Worm (Caenorhabditis elegans) whole organism, L3 larva: ENCODE data around the gene K04G11.3.

Experiments
- R02D3.7 ChIP-seq: fragments of 150-350 bp; optimal IDR thresholded peaks from 2 replicates; lab custom pipeline; 2014; ENCODE audit warnings: missing biosample characterization, missing genetic modification characterization
- ZK546.5 ChIP-seq: sonication (generic microtip); optimal IDR thresholded peaks from 2 replicates; lab custom pipeline; 2017; ENCODE audit warnings: missing biosample characterization, missing genetic modification characterization
- aly-2 ChIP-seq: fragments of 150-350 bp; optimal IDR thresholded peaks from 2 replicates; lab custom pipeline; 2014; ENCODE audit warnings: missing biosample characterization, missing genetic modification characterization
- ama-1 ChIP-seq: fragments of 150-350 bp; optimal IDR thresholded peaks from 2 replicates; lab custom pipeline; 2018
- ceh-16 ChIP-seq: sonication (generic microtip); optimal IDR thresholded peaks from 2 replicates; lab custom pipeline; 2017; ENCODE audit warnings: missing biosample characterization, missing genetic modification characterization
- ceh-28 ChIP-seq: fragments of 150-350 bp; optimal IDR thresholded peaks from 2 replicates; lab custom pipeline; 2014; ENCODE audit warnings: missing biosample characterization, missing genetic modification reagents, missing genetic modification characterization
- ceh-82 ChIP-seq: fragments of 150-350 bp; optimal IDR thresholded peaks from 2 replicates; lab custom pipeline; 2014; ENCODE audit warnings: missing biosample characterization, missing genetic modification characterization
- ceh-9 ChIP-seq: sonication (generic microtip); optimal IDR thresholded peaks from 2 replicates; lab custom pipeline; 2018; ENCODE audit warnings: missing biosample characterization, missing genetic modification characterization
- daf-12 ChIP-seq: fragments of 150-350 bp; optimal IDR thresholded peaks from 2 replicates; lab custom pipeline; 2014; ENCODE audit warnings: missing biosample characterization, missing genetic modification reagents, missing genetic modification characterization
- egl-27 ChIP-seq: sonication (generic microtip); optimal IDR thresholded peaks from 4 replicates; lab custom pipeline; 2017; ENCODE audit warnings: missing biosample characterization, missing genetic modification reagents, missing genetic modification characterization
- egl-5 ChIP-seq: fragments of 150-350 bp; optimal IDR thresholded peaks from 2 replicates; lab custom pipeline; 2017; ENCODE audit warnings: missing biosample characterization, missing genetic modification reagents, missing genetic modification characterization, inconsistent platforms
- elt-1 ChIP-seq: fragments of 150-350 bp; optimal IDR thresholded peaks from 2 replicates; lab custom pipeline; 2014; ENCODE audit warnings: missing biosample characterization, missing genetic modification characterization
- elt-2 ChIP-seq: sonication (generic microtip); optimal IDR thresholded peaks from 2 replicates; lab custom pipeline; 2016; ENCODE audit warnings: missing genetic modification reagents, mild to moderate bottlenecking, missing genetic modification characterization, missing compliant biosample characterization
- eor-1 ChIP-seq, 2 experiments: fragments of 150-350 bp; optimal IDR thresholded peaks; 2 replicates each; lab custom pipeline; 2014 to 2018; ENCODE audit warnings: missing biosample characterization in 2 of 2, missing genetic modification characterization in 2 of 2
- fkh-10 ChIP-seq: sonication (generic microtip); optimal IDR thresholded peaks from 2 replicates; lab custom pipeline; 2017; ENCODE audit warnings: missing biosample characterization, missing genetic modification reagents, missing genetic modification characterization
- fkh-2 ChIP-seq: fragments of 150-350 bp; optimal IDR thresholded peaks from 2 replicates; lab custom pipeline; 2014; ENCODE audit warnings: missing biosample characterization, missing genetic modification reagents, missing genetic modification characterization
- fos-1 ChIP-seq: fragments of 150-350 bp; optimal IDR thresholded peaks from 2 replicates; lab custom pipeline; 2014; ENCODE audit warnings: missing biosample characterization, missing genetic modification characterization
- hmg-11 ChIP-seq: sonication (generic microtip); optimal IDR thresholded peaks from 2 replicates; lab custom pipeline; 2016; ENCODE audit warnings: missing genetic modification characterization, missing compliant biosample characterization
- jun-1 ChIP-seq: fragments of 150-350 bp; optimal IDR thresholded peaks from 2 replicates; lab custom pipeline; 2014; ENCODE audit warnings: missing biosample characterization, missing genetic modification reagents, missing genetic modification characterization
- lin-15B ChIP-seq: fragments of 150-350 bp; optimal IDR thresholded peaks from 2 replicates; lab custom pipeline; 2014; ENCODE audit warnings: missing biosample characterization, missing genetic modification characterization
- lin-39 ChIP-seq: fragments of 150-350 bp; optimal IDR thresholded peaks from 2 replicates; lab custom pipeline; 2018; ENCODE audit warnings: missing biosample characterization, missing genetic modification reagents, missing genetic modification characterization
- lsy-12 ChIP-seq: sonication (generic microtip); optimal IDR thresholded peaks from 2 replicates; lab custom pipeline; 2016; ENCODE audit warnings: mild to moderate bottlenecking, missing genetic modification characterization, missing compliant biosample characterization
- mdl-1 ChIP-seq: fragments of 150-350 bp; optimal IDR thresholded peaks from 2 replicates; lab custom pipeline; 2014; ENCODE audit warnings: missing biosample characterization, missing genetic modification characterization
- mml-1 ChIP-seq: fragments of 150-350 bp; sonication (generic microtip); optimal IDR thresholded peaks from 3 replicates; lab custom pipeline; 2014; ENCODE audit warnings: missing biosample characterization, missing genetic modification characterization
- nfya-1 ChIP-seq: sonication (generic microtip); optimal IDR thresholded peaks from 2 replicates; lab custom pipeline; 2017; ENCODE audit warnings: missing genetic modification characterization, mild to moderate bottlenecking, missing compliant biosample characterization, antibody characterized with exemption, moderate library complexity; ENCODE audit not compliant: insufficient read depth
- nhr-11 ChIP-seq: fragments of 150-350 bp; optimal IDR thresholded peaks from 2 replicates; lab custom pipeline; 2014; ENCODE audit warnings: missing biosample characterization, missing genetic modification characterization
- nhr-12 ChIP-seq: fragments of 150-350 bp; optimal IDR thresholded peaks from 2 replicates; lab custom pipeline; 2014; ENCODE audit warnings: missing biosample characterization, missing genetic modification characterization
- nhr-23 ChIP-seq: fragments of 150-350 bp; optimal IDR thresholded peaks from 2 replicates; lab custom pipeline; 2014; ENCODE audit warnings: missing biosample characterization, missing genetic modification reagents, missing genetic modification characterization
- nhr-25 ChIP-seq: sonication (generic microtip); optimal IDR thresholded peaks from 2 replicates; lab custom pipeline; 2017; ENCODE audit warnings: missing biosample characterization, missing genetic modification characterization
- nhr-28 ChIP-seq: fragments of 150-350 bp; optimal IDR thresholded peaks from 2 replicates; lab custom pipeline; 2014; ENCODE audit warnings: missing biosample characterization, missing genetic modification characterization
- nhr-43 ChIP-seq: sonication (generic microtip); optimal IDR thresholded peaks from 2 replicates; lab custom pipeline; 2016; ENCODE audit warnings: mild to moderate bottlenecking, missing genetic modification characterization, missing compliant biosample characterization; ENCODE audit not compliant: poor library complexity, severe bottlenecking
- nhr-76 ChIP-seq: fragments of 150-350 bp; sonication (generic microtip); optimal IDR thresholded peaks from 5 replicates; lab custom pipeline; 2014; ENCODE audit warnings: missing biosample characterization, missing genetic modification characterization
- nhr-77 ChIP-seq: fragments of 150-350 bp; optimal IDR thresholded peaks from 2 replicates; lab custom pipeline; 2014; ENCODE audit warnings: missing biosample characterization, missing genetic modification characterization
- pha-4 ChIP-seq: fragments of 150-350 bp; optimal IDR thresholded peaks from 2 replicates; lab custom pipeline; 2014; ENCODE audit warnings: missing biosample characterization, missing genetic modification reagents, missing genetic modification characterization
- pqm-1 ChIP-seq: fragments of 150-350 bp; optimal IDR thresholded peaks from 2 replicates; lab custom pipeline; 2017; ENCODE audit warnings: missing biosample characterization, missing genetic modification characterization, inconsistent platforms
- sea-2 ChIP-seq: fragments of 150-350 bp; sonication (generic microtip); optimal IDR thresholded peaks from 4 replicates; lab custom pipeline; 2014; ENCODE audit warnings: missing biosample characterization, missing genetic modification reagents, missing genetic modification characterization
- skn-1 ChIP-seq: fragments of 150-350 bp; optimal IDR thresholded peaks from 2 replicates; lab custom pipeline; 2014; ENCODE audit warnings: missing biosample characterization, missing genetic modification characterization
- snpc-4 ChIP-seq: fragments of 150-350 bp; optimal IDR thresholded peaks from 2 replicates; lab custom pipeline; 2014; ENCODE audit warnings: missing biosample characterization, missing genetic modification characterization
- tbx-2 ChIP-seq: sonication (generic microtip); optimal IDR thresholded peaks from 2 replicates; lab custom pipeline; 2016; ENCODE audit warnings: mild to moderate bottlenecking, missing genetic modification characterization, missing compliant biosample characterization
- unc-39 ChIP-seq: sonication (generic microtip); optimal IDR thresholded peaks from 4 replicates; lab custom pipeline; 2017; ENCODE audit warnings: missing biosample characterization, missing genetic modification characterization
- unc-62 ChIP-seq: fragments of 150-350 bp; sonication (generic microtip); optimal IDR thresholded peaks from 4 replicates; lab custom pipeline; 2014; ENCODE audit warnings: missing biosample characterization, missing genetic modification reagents, missing genetic modification characterization
- zag-1 ChIP-seq: fragments of 150-350 bp; optimal IDR thresholded peaks from 2 replicates; lab custom pipeline; 2014; ENCODE audit warnings: missing biosample characterization, missing genetic modification characterization
- ztf-11 ChIP-seq: fragments of 150-350 bp; optimal IDR thresholded peaks from 2 replicates; lab custom pipeline; 2014; ENCODE audit warnings: missing biosample characterization, missing genetic modification characterization
- ztf-4 ChIP-seq: fragments of 150-350 bp; optimal IDR thresholded peaks from 2 replicates; lab custom pipeline; 2014; ENCODE audit warnings: missing biosample characterization, missing genetic modification characterization

The K04G11.3 gene

DNA sequence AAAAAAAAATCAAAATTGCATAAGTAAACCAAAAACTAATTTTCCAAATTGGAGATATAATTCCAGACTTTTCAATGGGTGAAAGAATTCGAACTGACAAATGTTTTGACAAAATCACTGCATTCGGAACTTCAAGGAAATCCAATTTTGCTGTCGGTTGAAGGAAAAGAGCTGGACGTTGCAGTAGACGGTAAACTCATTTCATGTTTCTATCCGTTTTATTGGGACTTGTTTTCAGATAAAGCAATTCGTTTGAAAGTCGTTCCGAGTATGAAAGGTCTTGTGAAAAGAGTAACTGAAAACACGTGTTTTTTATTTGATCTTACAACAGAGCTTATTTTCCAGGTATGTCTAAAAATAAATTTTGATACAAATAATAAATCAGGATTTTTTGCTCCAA lies 31.3 kb downstream of the K04G11.3 start:
- TF ChIP-seq nhr-77 (tag; lab: Kevin White, UChicago) (no peak), egl-5 (tag; lab: Kevin White, UChicago) (no peak), eor-1 (tag; optimal IDR thresholded peaks at IDR 0.05; lab: Kevin White, UChicago) (no peak), nfya-1 (no peak), fkh-10 (peak; percentile 81), ceh-16 (no peak), ama-1 (no peak)

DNA sequence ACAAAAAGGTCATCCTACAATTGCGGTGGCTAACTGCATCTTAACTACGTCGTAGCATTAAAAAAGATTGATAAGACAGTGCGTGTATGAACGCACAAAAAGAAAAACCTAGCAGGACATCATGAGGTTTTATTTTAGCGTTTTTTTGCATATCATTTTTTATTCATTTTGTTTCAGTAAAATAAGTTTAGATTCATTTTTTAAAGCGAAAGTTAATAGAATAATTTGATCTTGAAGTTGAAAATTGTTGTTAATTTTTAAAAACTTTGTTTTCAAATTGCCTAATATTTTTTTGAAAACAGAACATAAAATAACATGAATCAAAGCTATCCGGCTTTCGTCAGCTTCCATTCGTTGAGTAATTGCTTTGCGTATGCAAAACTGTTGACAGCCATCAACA lies 33.8 kb downstream of the K04G11.3 start, which contains the start of gene prx-1:
prx-1 (plus strand) TSS at position 301 of the 400 bp plus-strand sequence.
- peak; percentile 13 for TF ChIP-seq elt-2 (tag; lab: Kevin White, UChicago)
- TF ChIP-seq snpc-4 (tag; lab: Kevin White, UChicago), result no peak
- TF ChIP-seq fkh-10, result no peak
- peak; percentile 49 for TF ChIP-seq pqm-1 (tag; lab: Kevin White, UChicago)
- TF ChIP-seq ztf-4 (tag; lab: Kevin White, UChicago), result no peak
- TF ChIP-seq, all 47 proteins: peak for 2

DNA sequence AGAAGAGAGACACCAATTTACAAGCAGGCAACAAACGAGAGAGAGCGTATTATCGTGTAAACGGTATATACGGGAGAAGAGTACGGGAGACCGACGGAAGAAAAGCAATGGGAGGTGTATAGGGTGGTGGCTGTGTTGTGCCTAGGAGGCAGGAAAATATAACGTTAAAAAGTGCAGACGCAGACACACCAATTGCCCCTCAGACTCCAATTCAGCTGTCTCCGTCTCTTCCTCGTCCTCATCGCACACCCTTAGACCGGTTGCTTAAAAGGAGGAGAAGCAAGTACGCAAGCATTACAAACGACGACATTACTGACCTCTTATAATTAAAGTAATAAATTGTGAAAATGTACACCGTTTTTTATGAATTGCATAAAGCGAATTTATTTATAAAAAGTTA lies 35.1 kb downstream of the K04G11.3 start:
- TF ChIP-seq skn-1 (tag; lab: Kevin White, UChicago), result peak; percentile 32
- peak; percentile 86 for TF ChIP-seq pha-4
- no peak for TF ChIP-seq ama-1
- TF ChIP-seq fos-1, result no peak
- TF ChIP-seq unc-39 (tag; lab: Kevin White, UChicago), result no peak
- TF ChIP-seq elt-2 (tag; lab: Kevin White, UChicago), result peak; percentile 65
- no peak for TF ChIP-seq nhr-11 (tag; lab: Kevin White, UChicago)
- TF ChIP-seq hmg-11 (tag; lab: Kevin White, UChicago), result peak; percentile 94
- peak; percentile 83 for TF ChIP-seq nfya-1
- TF ChIP-seq fkh-2 (tag; lab: Kevin White, UChicago), result no peak
- TF ChIP-seq fkh-10, result no peak
- TF ChIP-seq jun-1 (tag; lab: Kevin White, UChicago), result peak; percentile 80
- TF ChIP-seq elt-1 (tag; lab: Kevin White, UChicago), result no peak
- TF ChIP-seq nhr-12 (tag; lab: Kevin White, UChicago), result no peak
- TF ChIP-seq sea-2, result peak; percentile 51
- no peak for TF ChIP-seq eor-1 (tag; optimal IDR thresholded peaks at IDR 0.05; lab: Kevin White, UChicago)
- TF ChIP-seq ztf-4 (tag; lab: Kevin White, UChicago), result no peak
- TF ChIP-seq ZK546.5 (tag; lab: Kevin White, UChicago), result no peak
- TF ChIP-seq nhr-28 (tag; lab: Kevin White, UChicago), result no peak
- TF ChIP-seq nhr-76 (tag; lab: Kevin White, UChicago), result no peak
- TF ChIP-seq egl-27, result peak; percentile 64
- TF ChIP-seq lin-39 (tag; lab: Kevin White, UChicago), result peak; percentile 81
- no peak for TF ChIP-seq ztf-11 (tag; lab: Kevin White, UChicago)
- peak; percentile 56 for TF ChIP-seq nhr-43 (tag; lab: Kevin White, UChicago)
- TF ChIP-seq daf-12 (tag; lab: Kevin White, UChicago), result no peak
- peak; percentile 44 for TF ChIP-seq lsy-12 (tag; lab: Kevin White, UChicago)
- no peak for TF ChIP-seq unc-62 (GFP tag; lab: Kevin White, UChicago)
- TF ChIP-seq mml-1 (tag; lab: Kevin White, UChicago), result no peak
- TF ChIP-seq nhr-25 (tag; lab: Kevin White, UChicago), result peak; percentile 77
- no peak for TF ChIP-seq ceh-82 (tag; lab: Kevin White, UChicago)
- no peak for TF ChIP-seq mdl-1 (tag; lab: Kevin White, UChicago)
- TF ChIP-seq ceh-9 (tag; lab: Kevin White, UChicago), result no peak
- peak; percentile 69 for TF ChIP-seq snpc-4 (tag; lab: Kevin White, UChicago)
- peak; percentile 70 for TF ChIP-seq lin-15B
- TF ChIP-seq egl-5 (tag; lab: Kevin White, UChicago), result peak; percentile 28
- TF ChIP-seq zag-1 (tag; lab: Kevin White, UChicago), result no peak
- TF ChIP-seq ceh-28 (tag; lab: Kevin White, UChicago), result peak; percentile 70
- TF ChIP-seq R02D3.7 (tag; lab: Kevin White, UChicago), result peak; percentile 37
- peak; percentile 40 for TF ChIP-seq pqm-1 (tag; lab: Kevin White, UChicago)
- TF ChIP-seq tbx-2 (tag; lab: Kevin White, UChicago), result peak; percentile 68
- TF ChIP-seq aly-2 (tag; lab: Kevin White, UChicago), result no peak
- peak; percentile 88 for TF ChIP-seq nhr-23 (tag; lab: Kevin White, UChicago)
